Worm (Caenorhabditis elegans) whole organism, midembryonic: ENCODE data around the gene C39E9.7.

Experiments
- T22C8.4 ChIP-seq: fragments of 200-800 bp; sonication (Bioruptor generic); IDR thresholded peaks from 2 replicates; pipeline ENCODE4 v1.3.6; 2022; ENCODE audit warnings: missing genetic modification characterization, missing compliant biosample characterization
- flt-1 ChIP-seq: fragments of 200-800 bp; sonication (Bioruptor generic); IDR thresholded peaks from 2 replicates; pipeline ENCODE4 v1.3.6; 2022; ENCODE audit warnings: missing genetic modification characterization, missing compliant biosample characterization
- med-1 ChIP-seq: sonication (generic microtip); optimal IDR thresholded peaks from 2 replicates; lab custom pipeline; 2017; ENCODE audit warnings: missing genetic modification characterization, mild to moderate bottlenecking, missing compliant biosample characterization, antibody characterized with exemption, missing genetic modification reagents; ENCODE audit not compliant: insufficient read depth

DNA sequence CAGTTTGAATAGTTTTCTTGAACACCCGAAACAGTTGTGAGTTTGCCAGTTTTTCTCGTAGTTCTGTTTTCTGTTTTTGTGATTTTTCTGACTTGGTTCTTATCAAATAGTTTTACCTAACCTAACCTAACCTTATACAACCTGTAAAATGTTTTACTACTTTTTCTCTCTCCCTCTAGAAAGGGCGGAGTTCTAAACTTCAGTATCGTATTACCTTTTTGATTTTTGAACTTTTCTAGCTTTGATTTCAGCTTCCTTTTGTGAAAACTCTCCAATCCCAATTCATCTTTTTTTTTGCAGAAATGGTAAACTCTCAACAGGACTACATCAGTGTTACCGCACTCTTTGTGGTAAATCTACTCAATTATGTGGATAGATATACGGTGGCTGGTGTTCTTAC lies 10.2 kb upstream of the C39E9.7 start, which contains the start of gene spin-2:
- TF ChIP-seq T22C8.4 (GFP tag; lab: Robert Waterston, UW) (no peak), flt-1 (GFP tag; lab: Robert Waterston, UW) (no peak), med-1 (no peak)
